Fruit fly (Drosophila melanogaster): ENCODE data around the gene MCTS1.

MCTS1 gene

dm6 chrX:6037180-6037946, at the start of gene MCTS1, which contains the start of gene rux:
Gene MCTS1, plus strand, starts transcription at chrX:6037892.
Gene rux, minus strand, starts transcription at chrX:6037800.
- peak; percentile 4 for TF ChIP-seq noc (tag; optimal IDR thresholded peaks at IDR 0.05)

- no peak for TF ChIP-seq noc (tag; optimal IDR thresholded peaks at IDR 0.05)
Measured at dm6 chrX:5988088-5988987, 49.4 kb upstream of the MCTS1 start, which contains the start of gene CG5966. Gene CG5966, plus strand, starts transcription at chrX:5988791.

- TF ChIP-seq noc (tag; optimal IDR thresholded peaks at IDR 0.05), result no peak
Measured at dm6 chrX:5989368-5989767, 48.3 kb upstream of the MCTS1 start.

- TF ChIP-seq noc (tag; optimal IDR thresholded peaks at IDR 0.05), result no peak
Measured at dm6 chrX:5992141-5992540, 45.6 kb upstream of the MCTS1 start.

dm6 chrX:5992767-5993325, 44.8 kb upstream of the MCTS1 start:
- TF ChIP-seq noc (tag; optimal IDR thresholded peaks at IDR 0.05), result no peak

- TF ChIP-seq noc (tag; optimal IDR thresholded peaks at IDR 0.05), result no peak
Measured at dm6 chrX:5995951-5996350, 41.7 kb upstream of the MCTS1 start.

dm6 chrX:5997931-5998330, 39.8 kb upstream of the MCTS1 start:
- TF ChIP-seq noc (tag; optimal IDR thresholded peaks at IDR 0.05), result no peak

- TF ChIP-seq noc (tag; optimal IDR thresholded peaks at IDR 0.05), result peak; percentile 43
Measured at dm6 chrX:6000747-6001426, 36.8 kb upstream of the MCTS1 start, which contains the start of gene CG4766. Gene CG4766, minus strand, starts transcription at chrX:6000797.

dm6 chrX:6003830-6004229, 33.9 kb upstream of the MCTS1 start:
- no peak for TF ChIP-seq noc (tag; optimal IDR thresholded peaks at IDR 0.05)

dm6 chrX:6007502-6007901, 30.2 kb upstream of the MCTS1 start:
- TF ChIP-seq noc (tag; optimal IDR thresholded peaks at IDR 0.05), result no peak

- peak; percentile 60 for TF ChIP-seq noc (tag; optimal IDR thresholded peaks at IDR 0.05)
Measured at dm6 chrX:6010539-6011268, 27.0 kb upstream of the MCTS1 start.

dm6 chrX:6012976-6013684, 24.6 kb upstream of the MCTS1 start, which contains the start of gene mab-21:
Gene mab-21, minus strand, starts transcription at chrX:6013181.
- TF ChIP-seq noc (tag; optimal IDR thresholded peaks at IDR 0.05), result no peak

dm6 chrX:6020254-6020653, 17.4 kb upstream of the MCTS1 start:
- no peak for TF ChIP-seq noc (tag; optimal IDR thresholded peaks at IDR 0.05)

dm6 chrX:6021414-6021813, 16.3 kb upstream of the MCTS1 start:
- TF ChIP-seq noc (tag; optimal IDR thresholded peaks at IDR 0.05), result no peak
